Fruit fly (Drosophila melanogaster) whole organism, embryonic: ENCODE data around the gene CG4218.

ENCODE experiments used
- BtbVII ChIP-seq: fragments of 200-800 bp; sonication (Bioruptor generic); optimal IDR thresholded peaks from 3 replicates; lab custom pipeline; 2017; ENCODE audit warnings: missing biosample characterization, mild to moderate bottlenecking, missing genetic modification characterization
- CG1024 ChIP-seq: fragments of 200-800 bp; sonication (Bioruptor generic); IDR thresholded peaks from 2 replicates; pipeline ENCODE4 v1.3.6; 2022; ENCODE audit warnings: missing biosample characterization, missing genetic modification characterization
- CG10366 ChIP-seq: fragments of 200-800 bp; sonication (Bioruptor generic); IDR thresholded peaks from 2 replicates; pipeline ENCODE4 v1.3.6; 2022; ENCODE audit warnings: missing biosample characterization, missing genetic modification characterization
- CG13287 ChIP-seq: fragments of 200-800 bp; sonication (Bioruptor generic); IDR thresholded peaks from 2 replicates; pipeline ENCODE4 v1.3.6; 2022; ENCODE audit warnings: missing biosample characterization, missing genetic modification characterization; ENCODE audit not compliant: partially characterized antibody
- CG14965 ChIP-seq: fragments of 200-800 bp; sonication (Bioruptor generic); optimal IDR thresholded peaks from 2 replicates; lab custom pipeline; 2016; ENCODE audit warnings: missing biosample characterization, missing genetic modification characterization, borderline replicate concordance
- CG31388 ChIP-seq: fragments of 200-800 bp; sonication (Bioruptor generic); optimal IDR thresholded peaks from 2 replicates; lab custom pipeline; 2016; ENCODE audit warnings: missing biosample characterization, missing genetic modification characterization
- CG32772 ChIP-seq: fragments of 200-800 bp; sonication (Bioruptor generic); IDR thresholded peaks from 2 replicates; pipeline ENCODE4 v1.3.6; 2022; ENCODE audit warnings: missing biosample characterization, missing genetic modification characterization
- CG34376 ChIP-seq: fragments of 200-800 bp; sonication (Bioruptor generic); optimal IDR thresholded peaks from 2 replicates; lab custom pipeline; 2018; ENCODE audit warnings: missing biosample characterization, mild to moderate bottlenecking, missing genetic modification characterization
- CG3838 ChIP-seq: fragments of 200-800 bp; sonication (Bioruptor generic); optimal IDR thresholded peaks from 3 replicates; lab custom pipeline; 2016; ENCODE audit warnings: missing biosample characterization, missing genetic modification characterization
- CG4282 ChIP-seq: fragments of 200-800 bp; sonication (Bioruptor generic); optimal IDR thresholded peaks from 2 replicates; lab custom pipeline; 2016; ENCODE audit warnings: missing biosample characterization, missing genetic modification characterization
- CG43689 ChIP-seq: fragments of 200-800 bp; sonication (Bioruptor generic); IDR thresholded peaks from 2 replicates; pipeline ENCODE4 v1.3.6; 2022; ENCODE audit warnings: missing biosample characterization, missing genetic modification characterization
- CG4404 ChIP-seq: fragments of 200-800 bp; sonication (Bioruptor generic); IDR thresholded peaks from 2 replicates; pipeline ENCODE4 v1.3.6; 2022; ENCODE audit warnings: missing biosample characterization, missing genetic modification characterization
- CG6683 ChIP-seq: fragments of 200-800 bp; sonication (Bioruptor generic); optimal IDR thresholded peaks from 2 replicates; lab custom pipeline; 2017; ENCODE audit warnings: missing biosample characterization, mild to moderate bottlenecking, missing genetic modification characterization, missing genetic modification reagents
- CG7928 ChIP-seq: fragments of 200-800 bp; sonication (Bioruptor generic); optimal IDR thresholded peaks from 2 replicates; lab custom pipeline; 2017; ENCODE audit warnings: missing biosample characterization, mild to moderate bottlenecking, missing genetic modification characterization
- CG9727 ChIP-seq: fragments of 200-800 bp; sonication (Bioruptor generic); optimal IDR thresholded peaks from 3 replicates; lab custom pipeline; 2017; ENCODE audit warnings: missing biosample characterization, mild to moderate bottlenecking, missing genetic modification characterization
- CG9876 ChIP-seq: fragments of 200-800 bp; sonication (Bioruptor generic); optimal IDR thresholded peaks from 2 replicates; lab custom pipeline; 2016; ENCODE audit warnings: missing biosample characterization, missing genetic modification characterization
- CoRest ChIP-seq: fragments of 200-800 bp; sonication (Bioruptor generic); optimal IDR thresholded peaks from 3 replicates; lab custom pipeline; 2018; ENCODE audit warnings: missing biosample characterization, mild to moderate bottlenecking, missing genetic modification characterization, moderate library complexity
- Dad ChIP-seq: fragments of 200-800 bp; sonication (Bioruptor generic); optimal IDR thresholded peaks from 3 replicates; lab custom pipeline; 2016; ENCODE audit warnings: missing biosample characterization, missing genetic modification characterization
- Dbx ChIP-seq: fragments of 200-800 bp; sonication (Bioruptor generic); IDR thresholded peaks from 3 replicates; pipeline ENCODE4 v1.3.6; 2022; ENCODE audit warnings: missing biosample characterization, missing genetic modification characterization
- Dll ChIP-seq: fragments of 200-800 bp; sonication (Bioruptor generic); IDR thresholded peaks from 4 replicates; pipeline ENCODE4 v1.3.6; 2022; ENCODE audit warnings: missing biosample characterization, missing genetic modification characterization; ENCODE audit not compliant: partially characterized antibody
- Dref ChIP-seq: fragments of 200-800 bp; sonication (Bioruptor generic); IDR thresholded peaks from 2 replicates; pipeline ENCODE4 v1.3.6; 2022; ENCODE audit warnings: missing biosample characterization, missing genetic modification characterization
- E2f1 ChIP-seq: fragments of 200-800 bp; sonication (Bioruptor generic); IDR thresholded peaks from 2 replicates; pipeline ENCODE4 v1.3.6; 2022; ENCODE audit warnings: missing biosample characterization, missing genetic modification characterization
- GATAe ChIP-seq: fragments of 200-800 bp; sonication (Bioruptor generic); conservative IDR thresholded peaks from 2 replicates; pipeline ENCODE4 v1.3.6; 2022; ENCODE audit warnings: missing biosample characterization, missing genetic modification characterization
- Kr ChIP-seq: fragments of 200-800 bp; sonication (Bioruptor generic); optimal IDR thresholded peaks from 2 replicates; lab custom pipeline; 2017; ENCODE audit warnings: missing biosample characterization, mild to moderate bottlenecking, missing genetic modification characterization
- Mrtf ChIP-seq: fragments of 200-800 bp; sonication (Bioruptor generic); IDR thresholded peaks from 3 replicates; pipeline ENCODE4 v1.3.6; 2022; ENCODE audit warnings: missing biosample characterization, missing genetic modification characterization
- Oaz ChIP-seq: fragments of 200-800 bp; sonication (Bioruptor generic); IDR thresholded peaks from 2 replicates; pipeline ENCODE4 v1.3.6; 2022; ENCODE audit warnings: missing biosample characterization, missing genetic modification characterization
- Scr ChIP-seq: fragments of 200-800 bp; sonication (Bioruptor generic); IDR thresholded peaks from 2 replicates; pipeline ENCODE4 v1.3.6; 2022; ENCODE audit warnings: missing biosample characterization, missing genetic modification characterization; ENCODE audit not compliant: partially characterized antibody
- Sox100B ChIP-seq: fragments of 200-800 bp; sonication (Bioruptor generic); optimal IDR thresholded peaks from 3 replicates; lab custom pipeline; 2018; ENCODE audit warnings: missing biosample characterization, mild to moderate bottlenecking, missing genetic modification characterization
- Taf1 ChIP-seq: fragments of 200-800 bp; sonication (Bioruptor generic); IDR thresholded peaks from 2 replicates; pipeline ENCODE4 v1.3.6; 2022; ENCODE audit warnings: missing biosample characterization, missing genetic modification characterization
- Tbp ChIP-seq: fragments of >200 bp; optimal IDR thresholded peaks from 2 replicates; lab custom pipeline; 2018; ENCODE audit warnings: missing biosample characterization, missing genetic modification characterization
- Trl ChIP-seq, 3 experiments: fragments of >200 bp in 2 of 3; fragments of 200-800 bp in 1 of 3; sonication (Bioruptor generic) in 1 of 3; optimal IDR thresholded peaks; 2 replicates in 1 of 3; 3 replicates in 2 of 3; lab custom pipeline; 2016 to 2017; ENCODE audit warnings: missing biosample characterization in 1 of 3, missing genetic modification characterization in 1 of 3
- Vsx1 ChIP-seq: fragments of 200-800 bp; sonication (Bioruptor generic); optimal IDR thresholded peaks from 2 replicates; lab custom pipeline; 2017; ENCODE audit warnings: missing biosample characterization, mild to moderate bottlenecking, missing genetic modification characterization, missing genetic modification reagents
- abd-A ChIP-seq: fragments of 200-800 bp; sonication (Bioruptor generic); optimal IDR thresholded peaks from 3 replicates; lab custom pipeline; 2019; ENCODE audit warnings: missing biosample characterization, mild to moderate bottlenecking, missing genetic modification characterization, moderate library complexity
- ara ChIP-seq: fragments of 200-800 bp; sonication (Bioruptor generic); IDR thresholded peaks from 2 replicates; pipeline ENCODE4 v1.3.6; 2022; ENCODE audit warnings: missing biosample characterization, missing genetic modification characterization
- ato ChIP-seq: fragments of 200-800 bp; sonication (Bioruptor generic); IDR thresholded peaks from 2 replicates; pipeline ENCODE4 v1.3.6; 2022; ENCODE audit warnings: missing biosample characterization, missing genetic modification characterization; ENCODE audit not compliant: partially characterized antibody
- bsh ChIP-seq, 2 experiments: fragments of 200-800 bp; sonication (Bioruptor generic); optimal IDR thresholded peaks; 2 replicates each; lab custom pipeline; 2017 to 2018; ENCODE audit warnings: mild to moderate bottlenecking in 2 of 2, missing biosample characterization in 2 of 2, missing genetic modification characterization in 2 of 2, moderate library complexity in 1 of 2
- fu2 ChIP-seq: fragments of 200-800 bp; sonication (Bioruptor generic); optimal IDR thresholded peaks from 2 replicates; lab custom pipeline; 2016; ENCODE audit warnings: missing biosample characterization, missing genetic modification characterization
- gsb-n ChIP-seq: fragments of 200-800 bp; sonication (Bioruptor generic); optimal IDR thresholded peaks from 3 replicates; lab custom pipeline; 2018; ENCODE audit warnings: missing biosample characterization, mild to moderate bottlenecking, missing genetic modification characterization
- klu ChIP-seq: fragments of 200-800 bp; sonication (Bioruptor generic); IDR thresholded peaks from 2 replicates; pipeline ENCODE4 v1.3.6; 2022; ENCODE audit warnings: missing biosample characterization, missing genetic modification characterization
- mld ChIP-seq: fragments of 200-800 bp; sonication (Bioruptor generic); IDR thresholded peaks from 3 replicates; pipeline ENCODE4 v1.3.6; 2022; ENCODE audit warnings: missing biosample characterization, missing genetic modification characterization; ENCODE audit not compliant: partially characterized antibody
- oc ChIP-seq: fragments of 200-800 bp; sonication (Bioruptor generic); optimal IDR thresholded peaks from 2 replicates; lab custom pipeline; 2018; ENCODE audit warnings: missing biosample characterization, mild to moderate bottlenecking, missing genetic modification characterization, moderate library complexity
- onecut ChIP-seq: fragments of 200-800 bp; sonication (Bioruptor generic); IDR thresholded peaks from 2 replicates; pipeline ENCODE4 v1.3.6; 2022; ENCODE audit warnings: missing biosample characterization, missing genetic modification characterization
- schlank ChIP-seq: fragments of 200-800 bp; sonication (Bioruptor generic); optimal IDR thresholded peaks from 2 replicates; lab custom pipeline; 2018; ENCODE audit warnings: missing biosample characterization, mild to moderate bottlenecking, missing genetic modification characterization
- sens ChIP-seq: fragments of 200-800 bp; sonication (Bioruptor generic); peaks from one replicate; lab custom pipeline; 2016; ENCODE audit warnings: missing biosample characterization, missing genetic modification characterization
- slbo ChIP-seq: fragments of 200-800 bp; sonication (Bioruptor generic); IDR thresholded peaks from 2 replicates; pipeline ENCODE4 v1.3.6; 2022; ENCODE audit warnings: missing biosample characterization, missing genetic modification characterization
- trem ChIP-seq: fragments of 200-800 bp; optimal IDR thresholded peaks from 3 replicates; lab custom pipeline; 2019; ENCODE audit warnings: missing biosample characterization, mild to moderate bottlenecking, missing genetic modification characterization, moderate library complexity
- tx ChIP-seq: fragments of 200-800 bp; sonication (Bioruptor generic); optimal IDR thresholded peaks from 2 replicates; lab custom pipeline; 2016; ENCODE audit warnings: missing biosample characterization, missing genetic modification characterization
- vnd ChIP-seq: fragments of 200-800 bp; sonication (Bioruptor generic); IDR thresholded peaks from 3 replicates; pipeline ENCODE4 v1.3.6; 2022; ENCODE audit warnings: missing biosample characterization, missing genetic modification characterization; ENCODE audit not compliant: partially characterized antibody
- zen2 ChIP-seq: fragments of 200-800 bp; sonication (Bioruptor generic); IDR thresholded peaks from 3 replicates; pipeline ENCODE4 v1.3.6; 2022; ENCODE audit warnings: missing biosample characterization, missing genetic modification characterization; ENCODE audit not compliant: partially characterized antibody

The CG4218 gene

dm6 chr2L:14501132-14501954, 47.6 kb downstream of the CG4218 start (continued):
- TF ChIP-seq Dref (GFP tag; lab: Robert Waterston, UW) (no peak), Trl (optimal IDR thresholded peaks at IDR 0.05; lab: Kevin White, UChicago) (no peak), Trl (GFP tag; optimal IDR thresholded peaks at IDR 0.05; lab: Kevin White, UChicago) (no peak), Sox100B (GFP tag; lab: Kevin White, UChicago) (peak; percentile 13), CG4282 (GFP tag; lab: Kevin White, UChicago) (no peak), abd-A (peak; percentile 95), ara (GFP tag; lab: Robert Waterston, UW) (no peak), zen2 (GFP tag; lab: Robert Waterston, UW) (no peak), GATAe (GFP tag; lab: Robert Waterston, UW) (no peak), oc (tag; lab: Kevin White, UChicago) (no peak), CG7928 (GFP tag; lab: Kevin White, UChicago) (no peak), CG9876 (GFP tag; lab: Kevin White, UChicago) (no peak), slbo (GFP tag; lab: Robert Waterston, UW) (no peak), CG4404 (GFP tag; lab: Robert Waterston, UW) (no peak), CG32772 (no peak), Mrtf (GFP tag; lab: Robert Waterston, UW) (no peak), Taf1 (GFP tag; lab: Robert Waterston, UW) (no peak), CG10366 (GFP tag; lab: Robert Waterston, UW) (no peak), mld (GFP tag; lab: Robert Waterston, UW) (no peak), onecut (no peak), Dbx (GFP tag; lab: Robert Waterston, UW) (no peak), CoRest (tag; lab: Kevin White, UChicago) (peak; percentile 12), Kr (GFP tag; lab: Kevin White, UChicago) (no peak), CG43689 (GFP tag; lab: Robert Waterston, UW) (no peak), Dad (GFP tag; lab: Kevin White, UChicago) (no peak), schlank (tag; lab: Kevin White, UChicago) (no peak), vnd (GFP tag; lab: Robert Waterston, UW) (no peak), CG13287 (GFP tag; lab: Robert Waterston, UW) (no peak), BtbVII (GFP tag; lab: Kevin White, UChicago) (no peak), Scr (GFP tag; lab: Robert Waterston, UW) (no peak), CG9727 (GFP tag; lab: Kevin White, UChicago) (no peak), ato (GFP tag; lab: Robert Waterston, UW) (no peak), fu2 (GFP tag; lab: Kevin White, UChicago) (no peak), klu (GFP tag; lab: Robert Waterston, UW) (no peak), CG31388 (GFP tag; lab: Kevin White, UChicago) (no peak), Oaz (GFP tag; lab: Robert Waterston, UW) (no peak), gsb-n (tag; lab: Kevin White, UChicago) (no peak), tx (GFP tag; lab: Kevin White, UChicago) (no peak), bsh (GFP tag; optimal IDR thresholded peaks at IDR 0.05; lab: Kevin White, UChicago) (peak in 1 of 2 experiments; percentile 9), CG14965 (GFP tag; lab: Kevin White, UChicago) (no peak), E2f1 (no peak), trem (no peak), CG6683 (GFP tag; lab: Kevin White, UChicago) (no peak), Tbp (GFP tag; lab: Kevin White, UChicago) (no peak), Dll (GFP tag; lab: Robert Waterston, UW) (no peak), CG34376 (GFP tag; lab: Kevin White, UChicago) (peak; percentile 37), CG1024 (GFP tag; lab: Robert Waterston, UW) (no peak), CG3838 (GFP tag; lab: Kevin White, UChicago) (no peak), sens (GFP tag; lab: Kevin White, UChicago) (peak; percentile 64), Vsx1 (no peak)
